Worm (Caenorhabditis elegans): Measurements from ENCODE around the gene C08H9.16.
"Not testable (repeated sequence)": the region's sequence is repeated elsewhere in the genome, so short reads cannot be mapped to it uniquely, and the experiment has no call there.

The C08H9.16 gene

DNA sequence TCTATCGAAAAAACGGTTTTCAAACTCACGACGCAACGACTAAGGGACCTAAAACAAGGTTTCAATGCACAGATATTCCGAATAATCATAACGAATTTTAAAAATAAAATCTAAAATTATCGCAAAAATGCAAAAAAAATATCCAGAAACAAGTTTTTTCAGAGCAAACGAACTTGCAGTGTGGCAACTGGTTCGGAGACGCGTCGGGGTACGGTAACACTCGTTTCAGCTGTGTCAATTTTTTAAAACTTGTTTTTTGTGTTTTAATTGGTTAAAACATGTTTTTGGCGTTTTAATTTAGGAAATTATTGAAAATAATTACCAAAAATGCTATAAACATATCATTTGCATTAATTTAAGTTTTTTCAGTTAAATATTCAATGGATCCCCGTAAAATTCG, at the start of gene C08H9.16:
C08H9.16 (plus strand) TSS at position 370 of the 400 bp plus-strand sequence.
- TF ChIP-seq dao-5 (tag; optimal IDR thresholded peaks at IDR 0.05), result no peak
- no peak for TF ChIP-seq him-1 (tag; optimal IDR thresholded peaks at IDR 0.05)
- TF ChIP-seq W03F9.2 (tag; optimal IDR thresholded peaks at IDR 0.05), result peak; percentile 74

DNA sequence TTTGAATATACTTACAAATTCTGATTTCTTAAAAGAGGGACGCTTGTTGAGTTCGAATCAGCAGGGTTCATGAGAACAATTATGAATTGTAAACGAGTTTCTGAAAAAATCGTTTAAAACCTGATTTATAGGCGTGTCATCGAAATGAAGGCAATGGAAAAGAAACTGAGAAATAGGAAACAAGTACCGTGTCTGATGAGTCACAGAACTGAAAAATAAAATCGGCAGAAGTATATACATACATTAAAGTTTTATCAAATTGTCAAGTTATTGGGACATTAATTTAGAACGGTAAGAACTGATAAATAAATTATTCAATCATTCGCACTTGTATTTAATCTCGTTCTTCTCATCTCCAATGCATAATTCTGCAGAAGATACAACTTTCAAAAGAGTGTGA, 47.3 kb upstream of the C08H9.16 start, which contains the start of gene chil-9:
chil-9 (minus strand) TSS at position 101 of the 400 bp plus-strand sequence.
- TF ChIP-seq W03F9.2 (tag; optimal IDR thresholded peaks at IDR 0.05), result no peak
- TF ChIP-seq him-1 (tag; optimal IDR thresholded peaks at IDR 0.05), result no peak
- no peak for TF ChIP-seq dao-5 (tag; optimal IDR thresholded peaks at IDR 0.05)

DNA sequence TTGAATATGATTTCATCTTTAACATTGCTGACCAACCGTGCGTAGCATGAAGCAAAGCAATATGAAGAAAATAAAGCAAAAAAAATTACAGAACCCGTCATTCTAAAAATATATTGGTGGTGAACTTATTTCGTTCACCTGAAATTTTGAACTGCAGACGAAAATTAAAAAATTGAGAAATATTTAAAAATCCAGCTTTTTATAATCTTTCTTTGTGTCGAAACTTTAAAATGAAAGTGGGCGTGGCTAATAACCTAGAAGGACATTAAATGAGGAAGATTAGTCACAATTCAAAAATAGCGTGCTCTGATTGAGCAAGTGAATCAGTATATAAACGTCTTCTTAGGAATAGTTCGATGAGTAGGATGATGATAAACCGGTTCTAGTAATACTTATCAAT, 43.1 kb upstream of the C08H9.16 start, which contains the start of gene old-2:
old-2 (minus strand) TSS at position 101 of the 400 bp plus-strand sequence.
- TF ChIP-seq him-1 (tag; optimal IDR thresholded peaks at IDR 0.05), result no peak
- TF ChIP-seq dao-5 (tag; optimal IDR thresholded peaks at IDR 0.05), result no peak
- TF ChIP-seq W03F9.2 (tag; optimal IDR thresholded peaks at IDR 0.05), result no peak

DNA sequence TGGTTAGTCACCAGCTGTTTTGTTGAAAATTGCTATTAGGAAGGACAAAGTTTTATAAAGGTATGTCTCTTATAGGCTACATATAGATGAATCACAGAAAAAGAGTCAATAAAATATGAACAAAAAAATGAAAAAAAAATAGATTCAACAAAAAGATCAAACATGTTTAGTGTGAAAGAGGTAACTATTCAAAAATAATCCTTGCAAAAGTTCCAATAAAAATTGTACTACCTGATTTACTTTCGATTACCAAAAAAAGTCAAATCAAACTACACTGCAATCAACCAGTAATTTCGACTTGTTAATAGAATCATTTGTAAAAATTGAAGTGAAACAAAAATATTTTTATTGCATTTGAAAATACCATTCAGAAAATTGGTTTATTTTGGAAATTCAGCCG, 41.6 kb upstream of the C08H9.16 start, which contains the start of gene ZK938.10:
ZK938.10 (minus strand) TSS at position 101 of the 400 bp plus-strand sequence.
- TF ChIP-seq dao-5 (tag; optimal IDR thresholded peaks at IDR 0.05), result no peak
- TF ChIP-seq him-1 (tag; optimal IDR thresholded peaks at IDR 0.05), result no peak
- TF ChIP-seq W03F9.2 (tag; optimal IDR thresholded peaks at IDR 0.05), result no peak

DNA sequence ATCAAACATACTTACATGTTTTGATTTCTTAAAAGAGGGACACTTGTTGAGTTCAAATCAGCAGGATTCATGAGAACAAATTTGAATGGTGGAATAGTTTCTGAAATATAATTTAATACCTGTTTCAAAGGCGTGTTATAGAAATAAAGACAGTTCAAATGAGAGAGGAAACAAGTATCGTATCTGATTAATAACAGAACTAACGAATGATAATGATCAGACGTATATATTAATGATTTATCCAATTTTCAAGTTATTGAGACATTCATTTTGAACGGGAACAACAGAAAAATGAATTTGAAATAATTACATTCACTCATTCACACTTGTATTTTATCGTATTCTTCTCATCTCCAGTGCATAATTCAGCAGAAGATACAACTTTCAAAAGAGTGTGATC, 37.0 kb upstream of the C08H9.16 start, which contains the start of gene chil-4:
chil-4 (minus strand) TSS at position 101 of the 400 bp plus-strand sequence.
- TF ChIP-seq him-1 (tag; optimal IDR thresholded peaks at IDR 0.05) (no peak), W03F9.2 (tag; optimal IDR thresholded peaks at IDR 0.05) (no peak), dao-5 (tag; optimal IDR thresholded peaks at IDR 0.05) (no peak)

DNA sequence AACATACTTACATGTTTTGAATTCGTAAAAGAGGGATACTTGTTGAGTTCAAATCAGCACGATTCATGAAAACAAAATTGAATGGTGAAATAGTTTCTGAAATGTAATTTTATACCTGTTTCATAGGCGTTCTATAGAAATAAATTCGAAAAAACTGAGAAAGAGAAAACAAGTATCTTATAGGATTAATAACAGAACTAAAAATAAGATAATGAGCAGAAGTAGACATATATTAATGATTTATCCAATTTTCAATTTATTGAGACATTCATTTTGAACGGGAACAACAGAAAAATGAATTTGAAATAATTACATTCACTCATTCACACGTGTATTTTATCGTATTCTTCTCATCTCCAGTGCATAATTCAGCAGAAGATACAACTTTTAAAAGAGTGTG, 34.8 kb upstream of the C08H9.16 start, which contains the start of gene chil-6:
chil-6 (minus strand) TSS at position 101 of the 400 bp plus-strand sequence.
- TF ChIP-seq W03F9.2 (tag; optimal IDR thresholded peaks at IDR 0.05), result no peak

DNA sequence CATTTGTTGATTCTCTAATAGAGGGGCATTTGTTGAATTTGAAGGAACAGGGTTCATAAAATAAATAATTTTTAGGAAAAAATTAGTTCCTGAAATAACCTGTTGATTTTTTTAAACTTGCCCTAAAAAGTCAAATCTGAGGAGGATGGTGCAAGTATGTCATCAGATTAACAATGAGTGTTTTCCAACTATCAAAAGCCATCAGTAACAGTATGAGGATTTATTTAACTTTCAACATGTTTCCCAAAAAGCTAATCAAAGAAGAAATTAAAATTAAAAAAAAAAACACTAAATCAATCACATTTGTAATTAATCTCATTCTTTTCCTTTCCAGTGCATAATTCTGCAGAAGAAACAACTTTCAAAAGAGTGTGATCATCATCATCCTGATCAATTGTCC, 33.0 kb upstream of the C08H9.16 start, which contains the start of gene chil-5:
chil-5 (minus strand) TSS at position 101 of the 400 bp plus-strand sequence.
- TF ChIP-seq W03F9.2 (tag; optimal IDR thresholded peaks at IDR 0.05), result no peak
- no peak for TF ChIP-seq him-1 (tag; optimal IDR thresholded peaks at IDR 0.05)
- no peak for TF ChIP-seq dao-5 (tag; optimal IDR thresholded peaks at IDR 0.05)

DNA sequence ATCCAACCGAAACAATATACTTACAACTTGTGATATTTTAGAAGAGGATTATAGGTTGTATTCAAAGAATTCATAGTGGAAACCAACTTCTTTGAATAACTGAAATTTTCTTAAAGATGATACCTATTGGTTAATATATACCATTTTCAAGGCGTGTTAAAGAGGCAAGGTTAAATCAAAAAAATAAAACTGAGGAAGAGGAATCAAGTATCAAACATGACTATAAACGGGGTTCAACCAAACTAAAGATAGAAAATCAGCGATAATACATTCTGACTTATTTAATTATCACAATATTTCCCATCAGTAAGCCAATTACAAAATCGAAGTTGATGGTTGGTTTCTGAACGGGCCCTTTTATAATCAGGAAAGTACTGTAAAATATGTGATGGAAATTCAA, 31.2 kb upstream of the C08H9.16 start, which contains the start of gene chil-3:
chil-3 (minus strand) TSS at position 101 of the 400 bp plus-strand sequence.
- TF ChIP-seq him-1 (tag; optimal IDR thresholded peaks at IDR 0.05) (no peak), W03F9.2 (tag; optimal IDR thresholded peaks at IDR 0.05) (no peak), dao-5 (tag; optimal IDR thresholded peaks at IDR 0.05) (no peak)

DNA sequence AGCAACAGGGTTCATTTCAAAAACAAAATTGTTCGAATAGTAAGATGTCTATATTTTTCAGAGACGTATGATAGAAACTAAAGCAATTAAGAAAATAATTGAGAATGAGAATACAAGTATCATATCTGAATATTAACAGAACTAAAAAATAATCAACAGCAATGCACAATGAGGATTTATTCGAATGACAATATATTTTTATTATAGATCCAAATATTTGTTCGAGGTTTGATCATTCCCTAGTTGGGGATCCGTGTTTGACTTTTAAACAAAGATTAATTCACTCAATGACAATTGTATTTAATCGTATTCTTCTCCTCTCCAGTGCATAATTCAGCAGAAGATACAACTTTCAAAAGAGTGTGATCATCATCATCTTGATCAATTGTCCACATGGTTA, 30.4 kb upstream of the C08H9.16 start, which contains the start of gene C08H9.18:
C08H9.18 (minus strand) TSS at position 101 of the 400 bp plus-strand sequence.
- no peak for TF ChIP-seq dao-5 (tag; optimal IDR thresholded peaks at IDR 0.05)
- TF ChIP-seq W03F9.2 (tag; optimal IDR thresholded peaks at IDR 0.05), result no peak
- TF ChIP-seq him-1 (tag; optimal IDR thresholded peaks at IDR 0.05), result no peak

DNA sequence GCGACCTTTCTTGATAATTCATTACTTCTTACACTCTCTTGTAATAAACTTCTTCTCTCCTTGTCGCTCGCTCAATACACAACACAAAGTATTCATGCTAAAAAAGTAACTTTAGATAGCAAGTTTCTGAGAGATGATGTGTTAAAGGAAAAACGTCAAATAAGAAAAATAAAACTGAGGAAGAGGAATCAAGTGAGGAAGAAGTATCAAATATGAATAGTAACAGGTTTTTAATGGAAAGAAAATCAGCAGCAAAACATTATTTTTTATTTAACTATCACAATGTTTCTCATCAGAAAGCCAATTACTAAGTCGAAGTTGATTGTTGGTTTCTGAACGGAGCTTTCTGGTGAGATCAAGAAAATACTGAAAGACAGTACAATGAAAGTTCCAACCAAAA, 26.2 kb upstream of the C08H9.16 start, which contains the start of gene chil-1:
chil-1 (minus strand) TSS at position 101 of the 400 bp plus-strand sequence.
- not testable (repeated sequence) for TF ChIP-seq W03F9.2, dao-5, him-1 (tag; optimal IDR thresholded peaks at IDR 0.05)

DNA sequence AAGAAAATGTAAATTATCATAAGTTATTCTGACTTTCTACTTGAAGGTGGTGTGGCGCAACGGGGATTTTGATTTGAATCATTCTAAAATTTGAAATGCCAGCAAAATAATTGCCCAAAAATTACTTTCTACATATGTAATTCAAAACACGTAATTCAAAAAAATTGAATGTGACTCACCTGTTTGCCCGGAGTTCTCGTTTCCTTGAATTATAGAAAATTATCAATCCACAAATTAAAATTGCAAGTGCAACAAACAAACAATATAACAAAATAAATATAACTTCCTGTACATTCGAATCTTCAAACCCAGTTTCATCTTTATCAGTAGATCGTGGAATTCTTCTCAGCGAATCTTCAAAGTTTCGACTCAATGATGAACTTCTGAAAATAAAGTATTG, 24.4 kb upstream of the C08H9.16 start:
- TF ChIP-seq dao-5 (tag; optimal IDR thresholded peaks at IDR 0.05) (no peak), him-1 (tag; optimal IDR thresholded peaks at IDR 0.05) (no peak), W03F9.2 (tag; optimal IDR thresholded peaks at IDR 0.05) (no peak)

DNA sequence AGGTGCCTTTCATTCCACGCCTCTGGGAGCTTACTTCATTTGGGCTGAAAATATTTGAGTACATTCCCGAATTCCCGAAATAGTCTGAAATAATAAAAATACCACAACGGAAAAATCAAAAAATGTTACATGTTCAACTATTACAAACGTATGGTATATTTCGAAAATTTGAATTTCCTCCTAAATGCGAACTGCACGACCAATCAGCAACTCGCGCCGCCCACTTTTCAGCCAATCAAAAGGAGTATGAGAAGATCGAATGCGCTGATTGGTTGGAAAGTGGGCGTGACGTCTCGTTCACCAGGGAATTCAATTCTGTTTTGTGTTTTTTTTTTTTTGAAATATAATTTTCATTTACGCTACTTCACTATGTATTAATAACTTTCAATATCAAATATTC, 23.9 kb upstream of the C08H9.16 start, which contains the start of gene old-1:
old-1 (minus strand) TSS at position 50 of the 400 bp plus-strand sequence.
- no peak for TF ChIP-seq dao-5 (tag; optimal IDR thresholded peaks at IDR 0.05)
- no peak for TF ChIP-seq W03F9.2 (tag; optimal IDR thresholded peaks at IDR 0.05)
- no peak for TF ChIP-seq him-1 (tag; optimal IDR thresholded peaks at IDR 0.05)

DNA sequence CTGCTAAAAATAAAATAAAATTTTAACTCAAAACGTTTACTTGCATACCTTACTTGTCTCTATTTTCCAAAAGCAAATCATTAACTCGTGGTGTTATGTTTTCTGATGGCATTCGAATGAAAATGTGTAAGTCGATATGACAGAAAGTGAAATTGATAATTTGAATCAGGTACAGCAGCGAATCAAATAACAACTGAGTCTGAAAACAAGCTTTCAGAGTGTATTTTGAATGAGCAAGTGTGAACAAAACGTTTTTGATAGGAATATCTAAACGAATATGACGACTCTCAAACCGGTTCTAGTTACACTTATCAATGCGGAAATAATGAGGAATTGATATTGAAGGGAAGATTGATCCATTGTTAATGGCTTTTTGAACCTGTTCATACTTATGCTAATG, 21.5 kb upstream of the C08H9.16 start, which contains the start of gene chil-7:
chil-7 (minus strand) TSS at position 112 of the 400 bp plus-strand sequence.
- TF ChIP-seq W03F9.2 (tag; optimal IDR thresholded peaks at IDR 0.05) (no peak), dao-5 (tag; optimal IDR thresholded peaks at IDR 0.05) (no peak), him-1 (tag; optimal IDR thresholded peaks at IDR 0.05) (no peak)

DNA sequence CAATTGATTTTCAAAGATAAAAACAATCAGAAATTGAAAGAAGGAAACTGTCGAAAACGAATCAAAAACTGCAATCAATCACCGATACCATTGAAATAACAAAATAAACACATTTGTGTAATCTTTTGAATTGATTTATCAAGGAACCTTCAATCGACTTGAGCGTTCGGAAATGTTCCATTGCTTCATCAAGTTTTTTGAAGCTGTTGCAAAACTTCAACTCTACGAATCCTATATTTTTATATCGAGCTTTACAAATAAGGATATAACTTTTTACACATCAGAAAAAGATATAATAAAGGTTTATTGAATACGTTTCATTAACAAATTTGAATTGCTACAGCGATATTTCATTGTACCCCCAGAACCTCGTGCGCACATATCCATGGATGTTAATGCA, 19.6 kb upstream of the C08H9.16 start, which contains the start of gene chil-8:
chil-8 (minus strand) TSS at position 101 of the 400 bp plus-strand sequence.
- no peak for TF ChIP-seq dao-5 (tag; optimal IDR thresholded peaks at IDR 0.05)
- no peak for TF ChIP-seq him-1 (tag; optimal IDR thresholded peaks at IDR 0.05)
- no peak for TF ChIP-seq W03F9.2 (tag; optimal IDR thresholded peaks at IDR 0.05)

Measured in whole organism, L4/young adult.